Worm (Caenorhabditis elegans) whole organism, young adult: ENCODE results near the gene rpap-2.
A peak's percentile ranks its signal among the peaks of the same experiment; 100 is the strongest.

Experiments
- B0019.2 ChIP-seq: fragments of 200-800 bp; sonication (Bioruptor generic); conservative IDR thresholded peaks from 2 replicates; pipeline ENCODE4 v1.3.6; 2022; ENCODE audit warnings: missing genetic modification reagents, missing genetic modification characterization, missing compliant biosample characterization
- B0035.1 ChIP-seq: sonication (generic microtip); optimal IDR thresholded peaks from 2 replicates; lab custom pipeline; 2016; ENCODE audit warnings: missing genetic modification characterization, mild to moderate bottlenecking, missing compliant biosample characterization, missing genotype, missing genetic modification reagents
- B0336.3 ChIP-seq: fragments of 200-800 bp; sonication (Bioruptor generic); IDR thresholded peaks from 2 replicates; pipeline ENCODE4 v1.3.6; 2022; ENCODE audit warnings: missing genetic modification characterization, missing compliant biosample characterization
- D2030.7 ChIP-seq: fragments of 200-800 bp; sonication (Bioruptor generic); IDR thresholded peaks from 2 replicates; pipeline ENCODE4 v1.3.6; 2022; ENCODE audit warnings: missing genetic modification reagents, missing genetic modification characterization, missing compliant biosample characterization
- F10E7.11 ChIP-seq: sonication (generic microtip); optimal IDR thresholded peaks from 2 replicates; lab custom pipeline; 2017; ENCODE audit warnings: mild to moderate bottlenecking, missing genetic modification characterization, moderate library complexity, missing compliant biosample characterization
- F22D6.2 ChIP-seq: sonication (generic microtip); optimal IDR thresholded peaks from 2 replicates; lab custom pipeline; 2016; ENCODE audit warnings: mild to moderate bottlenecking, missing genetic modification characterization, missing compliant biosample characterization
- F37B4.10 ChIP-seq: fragments of 200-800 bp; sonication (Bioruptor generic); IDR thresholded peaks from 2 replicates; pipeline ENCODE4 v1.3.6; 2022; ENCODE audit warnings: missing genetic modification characterization, missing compliant biosample characterization
- F39B2.1 ChIP-seq: fragments of 200-800 bp; sonication (Bioruptor generic); IDR thresholded peaks from 2 replicates; pipeline ENCODE4 v1.3.6; 2022; ENCODE audit warnings: missing genetic modification reagents, missing genetic modification characterization, missing compliant biosample characterization
- F57C9.4 ChIP-seq: sonication (generic microtip); optimal IDR thresholded peaks from 2 replicates; lab custom pipeline; 2017; ENCODE audit warnings: mild to moderate bottlenecking, missing genetic modification characterization, missing compliant biosample characterization
- K11D2.4 ChIP-seq: fragments of 200-800 bp; sonication (Bioruptor generic); IDR thresholded peaks from 2 replicates; pipeline ENCODE4 v1.3.6; 2022; ENCODE audit warnings: missing genetic modification reagents, missing genetic modification characterization, missing compliant biosample characterization
- Y95B8A.8 ChIP-seq: fragments of 200-800 bp; sonication (Bioruptor generic); IDR thresholded peaks from 2 replicates; pipeline ENCODE4 v1.3.6; 2022; ENCODE audit warnings: missing genetic modification reagents, missing genetic modification characterization, missing compliant biosample characterization
- attf-5 ChIP-seq: fragments of 200-800 bp; sonication (Bioruptor generic); optimal IDR thresholded peaks from 2 replicates; lab custom pipeline; 2018; ENCODE audit warnings: mild to moderate bottlenecking, missing genetic modification characterization, missing compliant biosample characterization
- bed-1 ChIP-seq: fragments of 200-800 bp; sonication (Bioruptor generic); IDR thresholded peaks from 2 replicates; pipeline ENCODE4 v1.3.6; 2022; ENCODE audit warnings: missing genetic modification reagents, missing genetic modification characterization, missing compliant biosample characterization
- cebp-1 ChIP-seq, 2 experiments: fragments of 200-800 bp in 1 of 2; sonication (Bioruptor generic) in 1 of 2; sonication (generic microtip) in 1 of 2; IDR thresholded peaks in 1 of 2; optimal IDR thresholded peaks in 1 of 2; 2 replicates each; pipeline versions ENCODE4 v1.3.6 to Lab custom; 2017 to 2022; ENCODE audit warnings: missing compliant biosample characterization in 2 of 2, missing genetic modification characterization in 2 of 2, mild to moderate bottlenecking in 1 of 2, missing genetic modification reagents in 1 of 2, moderate library complexity in 1 of 2
- ceh-100 ChIP-seq: fragments of 200-800 bp; sonication (Bioruptor generic); IDR thresholded peaks from 2 replicates; pipeline ENCODE4 v1.3.6; 2022; ENCODE audit warnings: missing genetic modification reagents, missing genetic modification characterization, missing compliant biosample characterization
- dox-1 ChIP-seq: fragments of 200-800 bp; sonication (Bioruptor generic); IDR thresholded peaks from 2 replicates; pipeline ENCODE4 v1.3.6; 2022; ENCODE audit warnings: missing genetic modification reagents, missing genetic modification characterization, missing compliant biosample characterization
- dpff-1 ChIP-seq: sonication (generic microtip); optimal IDR thresholded peaks from 2 replicates; lab custom pipeline; 2017; ENCODE audit warnings: mild to moderate bottlenecking, missing genetic modification characterization, missing compliant biosample characterization
- egl-44 ChIP-seq: fragments of 200-800 bp; sonication (Bioruptor generic); IDR thresholded peaks from 2 replicates; pipeline ENCODE4 v1.3.6; 2022; ENCODE audit warnings: missing genetic modification reagents, missing genetic modification characterization, missing compliant biosample characterization
- fkh-3 ChIP-seq: sonication (generic microtip); optimal IDR thresholded peaks from 2 replicates; lab custom pipeline; 2016; ENCODE audit warnings: mild to moderate bottlenecking, missing genetic modification characterization, missing compliant biosample characterization
- gei-17 ChIP-seq: fragments of 200-800 bp; sonication (Bioruptor generic); optimal IDR thresholded peaks from 2 replicates; lab custom pipeline; 2018; ENCODE audit warnings: mild to moderate bottlenecking, missing genetic modification characterization, missing compliant biosample characterization
- him-1 ChIP-seq: sonication (generic microtip); optimal IDR thresholded peaks from 2 replicates; lab custom pipeline; 2016; ENCODE audit warnings: missing genotype, missing genetic modification reagents, missing genetic modification characterization, missing compliant biosample characterization
- hlh-12 ChIP-seq: sonication (generic microtip); optimal IDR thresholded peaks from 2 replicates; lab custom pipeline; 2016; ENCODE audit warnings: missing genetic modification characterization, missing compliant biosample characterization
- hmg-1.2 ChIP-seq: fragments of 200-800 bp; sonication (Bioruptor generic); IDR thresholded peaks from 2 replicates; pipeline ENCODE4 v1.3.6; 2022; ENCODE audit warnings: missing genetic modification reagents, missing genetic modification characterization, missing compliant biosample characterization
- hmg-20 ChIP-seq: fragments of 200-800 bp; sonication (Bioruptor generic); IDR thresholded peaks from 2 replicates; pipeline ENCODE4 v1.3.6; 2022; ENCODE audit warnings: missing genetic modification reagents, missing genetic modification characterization, missing compliant biosample characterization
- let-607 ChIP-seq, 2 experiments: fragments of 200-800 bp in 1 of 2; sonication (Bioruptor generic) in 1 of 2; sonication (generic microtip) in 1 of 2; optimal IDR thresholded peaks; 2 replicates each; lab custom pipeline; 2016 to 2018; ENCODE audit warnings: mild to moderate bottlenecking in 2 of 2, missing compliant biosample characterization in 2 of 2, missing genetic modification characterization in 2 of 2, moderate library complexity in 2 of 2, missing genotype in 1 of 2
- lin-26 ChIP-seq: fragments of 200-800 bp; sonication (Bioruptor generic); IDR thresholded peaks from 2 replicates; pipeline ENCODE4 v1.3.6; 2022; ENCODE audit warnings: missing genetic modification reagents, missing genetic modification characterization, missing compliant biosample characterization
- madf-10 ChIP-seq: sonication (generic microtip); optimal IDR thresholded peaks from 2 replicates; lab custom pipeline; 2016; ENCODE audit warnings: mild to moderate bottlenecking, missing genetic modification characterization, missing compliant biosample characterization
- madf-3 ChIP-seq: fragments of 200-800 bp; sonication (Bioruptor generic); IDR thresholded peaks from 2 replicates; pipeline ENCODE4 v1.3.6; 2022; ENCODE audit warnings: missing genetic modification reagents, missing genetic modification characterization, missing compliant biosample characterization
- nfya-1 ChIP-seq: sonication (generic microtip); optimal IDR thresholded peaks from 2 replicates; lab custom pipeline; 2017; ENCODE audit warnings: antibody characterized with exemption, missing compliant biosample characterization, missing genetic modification characterization, borderline replicate concordance; ENCODE audit not compliant: insufficient read depth
- nhr-179 ChIP-seq: sonication (generic microtip); optimal IDR thresholded peaks from 2 replicates; lab custom pipeline; 2016; ENCODE audit warnings: mild to moderate bottlenecking, missing genetic modification characterization, missing compliant biosample characterization
- nhr-27 ChIP-seq: fragments of 200-800 bp; sonication (Bioruptor generic); optimal IDR thresholded peaks from 2 replicates; lab custom pipeline; 2018; ENCODE audit warnings: mild to moderate bottlenecking, missing genetic modification characterization, moderate library complexity, missing compliant biosample characterization
- pbrm-1 ChIP-seq: fragments of 200-800 bp; sonication (Bioruptor generic); IDR thresholded peaks from 2 replicates; pipeline ENCODE4 v1.3.6; 2022; ENCODE audit warnings: missing genetic modification reagents, missing genetic modification characterization, missing compliant biosample characterization
- rpc-1 ChIP-seq, 2 experiments: fragments of 150-350 bp in 1 of 2; sonication (generic microtip) in 1 of 2; optimal IDR thresholded peaks; 2 replicates each; lab custom pipeline; 2014 to 2018; ENCODE audit warnings: missing biosample characterization in 1 of 2, missing genetic modification characterization in 1 of 2, missing genetic modification reagents in 1 of 2, missing genotype in 1 of 2
- snpc-3.4 ChIP-seq: sonication (generic microtip); optimal IDR thresholded peaks from 2 replicates; lab custom pipeline; 2017; ENCODE audit warnings: missing genetic modification characterization, mild to moderate bottlenecking, missing compliant biosample characterization, antibody characterized with exemption, moderate library complexity, missing genotype, missing genetic modification reagents
- snpc-4 ChIP-seq, 5 experiments: fragments of 150-350 bp in 1 of 5; sonication (generic microtip) in 4 of 5; optimal IDR thresholded peaks; 2 replicates each; lab custom pipeline; 2014 to 2018; ENCODE audit warnings: missing genetic modification characterization in 5 of 5, missing biosample characterization in 3 of 5, antibody characterized with exemption in 2 of 5, mild to moderate bottlenecking in 2 of 5, missing compliant biosample characterization in 2 of 5, missing genotype in 2 of 5, moderate library complexity in 2 of 5, missing genetic modification reagents in 1 of 5
- unc-130 ChIP-seq: sonication (generic microtip); optimal IDR thresholded peaks from 2 replicates; lab custom pipeline; 2016; ENCODE audit warnings: missing genetic modification reagents, missing genetic modification characterization, missing compliant biosample characterization
- xnd-1 ChIP-seq: sonication (generic microtip); optimal IDR thresholded peaks from 2 replicates; lab custom pipeline; 2016; ENCODE audit warnings: missing genotype, missing genetic modification reagents, missing genetic modification characterization, missing compliant biosample characterization
- zfh-2 ChIP-seq: fragments of 200-800 bp; sonication (Bioruptor generic); conservative IDR thresholded peaks from 2 replicates; pipeline ENCODE4 v1.3.6; 2022; ENCODE audit warnings: missing genetic modification reagents, missing genetic modification characterization, missing compliant biosample characterization
- ztf-26 ChIP-seq: sonication (generic microtip); optimal IDR thresholded peaks from 2 replicates; lab custom pipeline; 2017; ENCODE audit warnings: missing genetic modification characterization, missing compliant biosample characterization

rpap-2 gene

ce11 chrIII:9004658-9005057 is 36.9 kb downstream of the rpap-2 start (continued):
- TF ChIP-seq K11D2.4 (GFP tag; lab: Robert Waterston, UW): no peak
- TF ChIP-seq rpc-1 (optimal IDR thresholded peaks at IDR 0.05; lab: Kevin White, UChicago): no peak
- no peak for TF ChIP-seq rpc-1 (tag; optimal IDR thresholded peaks at IDR 0.05; lab: Kevin White, UChicago)
- TF ChIP-seq hlh-12 (tag; lab: Kevin White, UChicago): no peak
- TF ChIP-seq nhr-179 (tag; lab: Kevin White, UChicago): no peak
- no peak for TF ChIP-seq pbrm-1 (GFP tag; lab: Robert Waterston, UW)
- no peak for TF ChIP-seq F37B4.10 (GFP tag; lab: Robert Waterston, UW)
- TF ChIP-seq dpff-1 (tag; lab: Kevin White, UChicago): no peak
- no peak for TF ChIP-seq attf-5 (GFP tag; lab: Kevin White, UChicago)
- TF ChIP-seq F39B2.1 (GFP tag; lab: Robert Waterston, UW): no peak
- TF ChIP-seq hmg-20 (GFP tag; lab: Robert Waterston, UW): no peak
- TF ChIP-seq madf-3 (GFP tag; lab: Robert Waterston, UW): no peak
- peak; percentile 8 for TF ChIP-seq unc-130
- peak; percentile 74; the same call in 1 of the 2 replicates for TF ChIP-seq Y95B8A.8
- no peak for TF ChIP-seq madf-10 (tag; lab: Kevin White, UChicago)
- TF ChIP-seq lin-26 (GFP tag; lab: Robert Waterston, UW): no peak
- TF ChIP-seq B0035.1 (tag; lab: Kevin White, UChicago): no peak
- peak; percentile 59; the same call in 1 of the 2 replicates for TF ChIP-seq B0336.3 (GFP tag; lab: Robert Waterston, UW)
- peak; percentile 26; the same call in 1 of the 2 replicates for TF ChIP-seq hmg-1.2 (GFP tag; lab: Robert Waterston, UW)
- TF ChIP-seq him-1 (tag; lab: Kevin White, UChicago): peak; percentile 41
- no peak for TF ChIP-seq fkh-3 (tag; lab: Kevin White, UChicago)
- TF ChIP-seq zfh-2 (GFP tag; lab: Robert Waterston, UW): no peak
- TF ChIP-seq let-607 (tag; optimal IDR thresholded peaks at IDR 0.05; lab: Kevin White, UChicago): no peak
- TF ChIP-seq nhr-27 (tag; lab: Kevin White, UChicago): no peak
- no peak for TF ChIP-seq gei-17 (GFP tag; lab: Kevin White, UChicago)
- TF ChIP-seq nfya-1 (tag; lab: Kevin White, UChicago): no peak
- no peak for TF ChIP-seq B0019.2 (GFP tag; lab: Robert Waterston, UW)
- no peak for TF ChIP-seq ztf-26 (tag; lab: Kevin White, UChicago)
- TF ChIP-seq snpc-4 (GFP tag; optimal IDR thresholded peaks at IDR 0.05; lab: Kevin White, UChicago): no peak
- TF ChIP-seq snpc-4 (tag; optimal IDR thresholded peaks at IDR 0.05; lab: Kevin White, UChicago): no peak
- no peak for TF ChIP-seq dox-1 (GFP tag; lab: Robert Waterston, UW)
- no peak for TF ChIP-seq F10E7.11 (tag; lab: Kevin White, UChicago)
- TF ChIP-seq cebp-1 (GFP tag; IDR thresholded peaks at IDR 0.05; lab: Robert Waterston, UW): no peak
- TF ChIP-seq cebp-1 (tag; optimal IDR thresholded peaks at IDR 0.05; lab: Kevin White, UChicago): peak; percentile 29
- no peak for TF ChIP-seq F22D6.2 (tag; lab: Kevin White, UChicago)
- TF ChIP-seq egl-44 (GFP tag; lab: Robert Waterston, UW): no peak
- no peak for TF ChIP-seq snpc-3.4 (tag; lab: Kevin White, UChicago)
- TF ChIP-seq xnd-1: no peak
- TF ChIP-seq F57C9.4 (tag; lab: Kevin White, UChicago): no peak
- TF ChIP-seq, all 124 proteins: peak for 16

ce11 chrIII:9005905-9006372 is 38.2 kb downstream of the rpap-2 start, which contains the start of gene rab-6.1:
rab-6.1 (minus strand) TSS chrIII:9005955.
- peak; percentile 56 for TF ChIP-seq D2030.7
- TF ChIP-seq bed-1: 0 out of 2 replicates have a peak, but pooled peaks have one; percentile 24
- peak; percentile 65 for TF ChIP-seq ceh-100 (GFP tag; lab: Robert Waterston, UW)
